Worm (Caenorhabditis elegans) whole organism, late embryonic: Measurements from ENCODE around the gene sfxn-1.3.
A peak's percentile ranks its signal among the peaks of the same experiment; 100 is the strongest.

Source experiments
- F13H6.1 ChIP-seq: sonication (generic microtip); optimal IDR thresholded peaks from 2 replicates; lab custom pipeline; 2016; ENCODE audit warnings: missing genetic modification characterization, missing compliant biosample characterization
- T23F11.4 ChIP-seq: fragments of 200-800 bp; sonication (Bioruptor generic); optimal IDR thresholded peaks from 2 replicates; lab custom pipeline; 2018; ENCODE audit warnings: mild to moderate bottlenecking, missing genetic modification characterization, missing compliant biosample characterization
- ama-1 ChIP-seq: fragments of 150-350 bp; optimal IDR thresholded peaks from 2 replicates; lab custom pipeline; 2014
- ceh-14 ChIP-seq: sonication (generic microtip); optimal IDR thresholded peaks from 2 replicates; lab custom pipeline; 2016; ENCODE audit warnings: missing genotype, missing genetic modification characterization, missing compliant biosample characterization
- ceh-18 ChIP-seq: sonication (generic microtip); optimal IDR thresholded peaks from 2 replicates; lab custom pipeline; 2016; ENCODE audit warnings: missing genetic modification characterization, missing compliant biosample characterization
- ceh-19 ChIP-seq: fragments of 200-800 bp; sonication (Bioruptor generic); optimal IDR thresholded peaks from 2 replicates; lab custom pipeline; 2018; ENCODE audit warnings: mild to moderate bottlenecking, missing genetic modification characterization, missing compliant biosample characterization
- ceh-2 ChIP-seq: sonication (generic microtip); optimal IDR thresholded peaks from 2 replicates; lab custom pipeline; 2016; ENCODE audit warnings: missing genotype, missing genetic modification characterization, missing compliant biosample characterization
- ceh-30 ChIP-seq: fragments of 150-350 bp; optimal IDR thresholded peaks from 2 replicates; lab custom pipeline; 2014; ENCODE audit warnings: missing biosample characterization, missing genetic modification characterization
- ceh-45 ChIP-seq: fragments of 200-800 bp; sonication (Bioruptor generic); IDR thresholded peaks from 2 replicates; pipeline ENCODE4 v1.3.6; 2022; ENCODE audit warnings: missing genetic modification reagents, missing genetic modification characterization, missing compliant biosample characterization
- ceh-48 ChIP-seq: sonication (generic microtip); optimal IDR thresholded peaks from 2 replicates; lab custom pipeline; 2016; ENCODE audit warnings: missing genetic modification characterization, inconsistent platforms, missing compliant biosample characterization
- che-1 ChIP-seq: sonication (generic microtip); optimal IDR thresholded peaks from 2 replicates; lab custom pipeline; 2016; ENCODE audit warnings: mild to moderate bottlenecking, missing genetic modification characterization, missing compliant biosample characterization
- dve-1 ChIP-seq: sonication (generic microtip); optimal IDR thresholded peaks from 2 replicates; lab custom pipeline; 2017; ENCODE audit warnings: antibody characterized with exemption, mild to moderate bottlenecking, missing genetic modification characterization, missing compliant biosample characterization
- elt-4 ChIP-seq: sonication (generic microtip); optimal IDR thresholded peaks from 2 replicates; lab custom pipeline; 2016; ENCODE audit warnings: missing genetic modification characterization, missing compliant biosample characterization
- eyg-1 ChIP-seq: sonication (generic microtip); optimal IDR thresholded peaks from 2 replicates; lab custom pipeline; 2016; ENCODE audit warnings: missing genotype, missing genetic modification characterization, missing compliant biosample characterization
- fkh-10 ChIP-seq: fragments of 150-350 bp; optimal IDR thresholded peaks from 2 replicates; lab custom pipeline; 2014; ENCODE audit warnings: missing biosample characterization, missing genetic modification reagents, missing genetic modification characterization
- fkh-6 ChIP-seq: sonication (generic microtip); optimal IDR thresholded peaks from 2 replicates; lab custom pipeline; 2016; ENCODE audit warnings: missing genetic modification characterization, missing compliant biosample characterization
- hlh-30 ChIP-seq: sonication (generic microtip); optimal IDR thresholded peaks from 2 replicates; lab custom pipeline; 2017; ENCODE audit warnings: antibody characterized with exemption, missing genetic modification characterization, missing compliant biosample characterization; ENCODE audit not compliant: insufficient read depth
- hlh-8 ChIP-seq: sonication (generic microtip); optimal IDR thresholded peaks from 2 replicates; lab custom pipeline; 2016; ENCODE audit warnings: missing genotype, missing genetic modification characterization, missing compliant biosample characterization
- lim-6 ChIP-seq: sonication (generic microtip); optimal IDR thresholded peaks from 2 replicates; lab custom pipeline; 2016; ENCODE audit warnings: missing genetic modification characterization, missing compliant biosample characterization
- lin-11 ChIP-seq: fragments of 200-800 bp; sonication (Bioruptor generic); optimal IDR thresholded peaks from 2 replicates; lab custom pipeline; 2018; ENCODE audit warnings: mild to moderate bottlenecking, missing genetic modification characterization, missing compliant biosample characterization
- madf-2 ChIP-seq: sonication (generic microtip); optimal IDR thresholded peaks from 2 replicates; lab custom pipeline; 2017; ENCODE audit warnings: missing genetic modification characterization, missing compliant biosample characterization
- nfya-1 ChIP-seq: sonication (generic microtip); optimal IDR thresholded peaks from 2 replicates; lab custom pipeline; 2017; ENCODE audit warnings: missing genetic modification characterization, mild to moderate bottlenecking, missing compliant biosample characterization, antibody characterized with exemption, moderate library complexity
- nhr-232 ChIP-seq: sonication (generic microtip); optimal IDR thresholded peaks from 2 replicates; lab custom pipeline; 2016; ENCODE audit warnings: missing genetic modification characterization, missing compliant biosample characterization
- odd-2 ChIP-seq: sonication (generic microtip); optimal IDR thresholded peaks from 2 replicates; lab custom pipeline; 2017; ENCODE audit warnings: antibody characterized with exemption, mild to moderate bottlenecking, missing genetic modification characterization, missing compliant biosample characterization
- pat-9 ChIP-seq: fragments of 200-800 bp; sonication (Bioruptor generic); optimal IDR thresholded peaks from 2 replicates; lab custom pipeline; 2018; ENCODE audit warnings: mild to moderate bottlenecking, missing genetic modification characterization, moderate library complexity, missing compliant biosample characterization
- pax-1 ChIP-seq: fragments of 150-350 bp; optimal IDR thresholded peaks from 2 replicates; lab custom pipeline; 2014; ENCODE audit warnings: missing biosample characterization, missing genetic modification characterization
- pha-2 ChIP-seq: sonication (generic microtip); optimal IDR thresholded peaks from 2 replicates; lab custom pipeline; 2017; ENCODE audit warnings: mild to moderate bottlenecking, missing genetic modification characterization, missing compliant biosample characterization
- pros-1 ChIP-seq: fragments of 150-350 bp; optimal IDR thresholded peaks from 2 replicates; lab custom pipeline; 2014; ENCODE audit warnings: missing biosample characterization, missing genetic modification reagents, missing genetic modification characterization
- rnt-1 ChIP-seq: sonication (generic microtip); optimal IDR thresholded peaks from 2 replicates; lab custom pipeline; 2016; ENCODE audit warnings: missing genetic modification characterization, missing compliant biosample characterization
- sox-4 ChIP-seq: sonication (generic microtip); optimal IDR thresholded peaks from 2 replicates; lab custom pipeline; 2017; ENCODE audit warnings: mild to moderate bottlenecking, missing genetic modification characterization, inconsistent platforms, missing compliant biosample characterization
- ttx-3 ChIP-seq: sonication (generic microtip); optimal IDR thresholded peaks from 2 replicates; lab custom pipeline; 2016; ENCODE audit warnings: missing genetic modification reagents, missing genetic modification characterization, missing compliant biosample characterization
- unc-3 ChIP-seq, 2 experiments: fragments of 200-800 bp in 1 of 2; sonication (Bioruptor generic) in 1 of 2; sonication (generic microtip) in 1 of 2; conservative IDR thresholded peaks in 1 of 2; optimal IDR thresholded peaks in 1 of 2; 2 replicates each; pipeline versions ENCODE4 v1.3.6 to Lab custom; 2016 to 2022; ENCODE audit warnings: missing compliant biosample characterization in 2 of 2, missing genetic modification characterization in 2 of 2, missing genetic modification reagents in 1 of 2
- unc-86 ChIP-seq: sonication (generic microtip); optimal IDR thresholded peaks from 2 replicates; lab custom pipeline; 2016; ENCODE audit warnings: missing genetic modification characterization, missing compliant biosample characterization
- zip-5 ChIP-seq: sonication (generic microtip); optimal IDR thresholded peaks from 2 replicates; lab custom pipeline; 2016; ENCODE audit warnings: missing genetic modification characterization, missing compliant biosample characterization
- ztf-16 ChIP-seq: sonication (generic microtip); optimal IDR thresholded peaks from 2 replicates; lab custom pipeline; 2017; ENCODE audit warnings: missing genetic modification characterization, missing compliant biosample characterization

Gene sfxn-1.3

ce11 chrV:15767385-15767784 is 40.7 kb downstream of the sfxn-1.3 start:
- 0 out of 2 replicates have a peak, but pooled peaks have one; percentile 37 for TF ChIP-seq ceh-45

ce11 chrV:15769072-15769471 is 42.4 kb downstream of the sfxn-1.3 start, which contains the start of gene F57A10.4:
TSS of gene F57A10.4 (plus strand) at chrV:15769438.
- TF ChIP-seq ceh-2 (tag; lab: Kevin White, UChicago) (no peak), pax-1 (tag; lab: Kevin White, UChicago) (no peak), hlh-8 (no peak), rnt-1 (tag; lab: Kevin White, UChicago) (no peak)

- TF ChIP-seq ttx-3 (tag; lab: Kevin White, UChicago) = no peak
- TF ChIP-seq ceh-30 (tag; lab: Kevin White, UChicago) = no peak
- no peak for TF ChIP-seq elt-4
- no peak for TF ChIP-seq F13H6.1 (tag; lab: Kevin White, UChicago)
- no peak for TF ChIP-seq ztf-16 (tag; lab: Kevin White, UChicago)
- no peak for TF ChIP-seq eyg-1 (tag; lab: Kevin White, UChicago)
- TF ChIP-seq unc-86 = no peak
- TF ChIP-seq nfya-1 (tag; lab: Kevin White, UChicago) = no peak
- TF ChIP-seq sox-4 = no peak
- no peak for TF ChIP-seq pros-1
- no peak for TF ChIP-seq pha-2 (tag; lab: Kevin White, UChicago)
- no peak for TF ChIP-seq lin-11 (tag; lab: Kevin White, UChicago)
- TF ChIP-seq lim-6 = no peak
Observed at ce11 chrV:15773141-15773540, 46.5 kb downstream of the sfxn-1.3 start, which contains the start of gene nhr-60. TSS of gene nhr-60 (minus strand) at chrV:15773241.

ce11 chrV:15773941-15774340 is 47.3 kb downstream of the sfxn-1.3 start:
- TF ChIP-seq ceh-48 = no peak
- no peak for TF ChIP-seq hlh-30 (tag; lab: Kevin White, UChicago)
- no peak for TF ChIP-seq ama-1 (lab: Kevin White, UChicago)
- TF ChIP-seq dve-1 (tag; lab: Kevin White, UChicago) = no peak
- no peak for TF ChIP-seq zip-5
- no peak for TF ChIP-seq nhr-232 (tag; lab: Kevin White, UChicago)
- no peak for TF ChIP-seq ceh-19 (GFP tag; lab: Kevin White, UChicago)
- no peak for TF ChIP-seq ceh-2 (tag; lab: Kevin White, UChicago)
- no peak for TF ChIP-seq hlh-8
- TF ChIP-seq pha-2 (tag; lab: Kevin White, UChicago) = no peak
- no peak for TF ChIP-seq pros-1
- TF ChIP-seq rnt-1 (tag; lab: Kevin White, UChicago) = no peak
- TF ChIP-seq odd-2 (tag; lab: Kevin White, UChicago) = no peak
- no peak for TF ChIP-seq fkh-6 (tag; lab: Kevin White, UChicago)
- TF ChIP-seq madf-2 (tag; lab: Kevin White, UChicago) = no peak
- no peak for TF ChIP-seq pat-9 (tag; lab: Kevin White, UChicago)
- TF ChIP-seq ceh-18 (tag; lab: Kevin White, UChicago) = no peak
- TF ChIP-seq ztf-16 (tag; lab: Kevin White, UChicago) = no peak

ce11 chrV:15776651-15777050 is 50.0 kb downstream of the sfxn-1.3 start, which contains the start of gene nhr-283:
TSS of gene nhr-283 (minus strand) at chrV:15776751.
- TF ChIP-seq ceh-18 (tag; lab: Kevin White, UChicago) (no peak), fkh-10 (GFP tag; lab: Kevin White, UChicago) (no peak), unc-3 (GFP tag; conservative IDR thresholded peaks at IDR 0.05; lab: Robert Waterston, UW) (no peak), unc-3 (tag; optimal IDR thresholded peaks at IDR 0.05; lab: Kevin White, UChicago) (no peak), T23F11.4 (no peak), F13H6.1 (tag; lab: Kevin White, UChicago) (no peak), che-1 (no peak), hlh-30 (tag; lab: Kevin White, UChicago) (no peak), ama-1 (lab: Kevin White, UChicago) (no peak), ceh-14 (tag; lab: Kevin White, UChicago) (no peak), dve-1 (tag; lab: Kevin White, UChicago) (no peak)
